Fruit fly (Drosophila melanogaster): ENCODE results near the gene CG5447.

dm6 chr3R:26494247-26494646 lies 41.9 kb downstream of the CG5447 start:
- TF ChIP-seq CG8478 (optimal IDR thresholded peaks at IDR 0.05) (no peak), CTCF (optimal IDR thresholded peaks at IDR 0.05) (no peak)
